Fruit fly (Drosophila melanogaster): ENCODE results near the gene Baldspot.

- TF ChIP-seq h (optimal IDR thresholded peaks at IDR 0.05) (no peak), insv (optimal IDR thresholded peaks at IDR 0.05) (no peak), psq (optimal IDR thresholded peaks at IDR 0.05) (no peak), ttk (optimal IDR thresholded peaks at IDR 0.05) (no peak), Sin3A (optimal IDR thresholded peaks at IDR 0.05) (no peak)
Observed at dm6 chr3L:16698089-16698488, 36.7 kb upstream of the Baldspot start.
